Worm (Caenorhabditis elegans) whole organism, dauer: Measurements from ENCODE around the gene srx-28.

Experiments
- unc-62 ChIP-seq: sonication (generic microtip); optimal IDR thresholded peaks from 2 replicates; lab custom pipeline; 2017; ENCODE audit warnings: missing biosample characterization, missing genetic modification reagents, missing genetic modification characterization

Gene srx-28

DNA sequence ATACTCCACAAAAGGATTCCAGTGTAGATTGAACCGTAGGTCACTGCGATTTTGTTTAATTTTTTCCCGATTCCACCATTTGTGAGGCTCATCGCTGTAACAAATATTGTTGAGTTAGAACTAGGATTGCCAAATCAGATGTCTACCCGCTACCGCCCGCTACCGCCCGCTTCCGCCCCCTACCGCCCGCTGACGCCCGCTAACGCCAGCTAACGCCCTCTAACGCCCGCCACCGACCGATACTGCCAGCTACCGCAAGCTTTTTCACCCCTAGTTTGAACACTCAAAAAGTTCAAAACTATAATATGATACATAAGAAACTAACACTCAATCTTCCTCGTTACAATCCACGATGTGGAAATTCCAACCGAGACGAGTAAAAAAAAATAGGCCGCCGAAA, 1.4 kb upstream of the srx-28 start:
- no peak for TF ChIP-seq unc-62 (GFP tag; lab: Kevin White, UChicago)

- TF ChIP-seq unc-62 (GFP tag; lab: Kevin White, UChicago), result no peak
Measured at ce11 chrV:2753007-2753406, 4.1 kb downstream of the srx-28 start, which contains the start of gene srx-26. TSS of gene srx-26 (minus strand) at chrV:2753107.

- no peak for TF ChIP-seq unc-62 (GFP tag; lab: Kevin White, UChicago)
Measured at ce11 chrV:2750006-2750405, 7.1 kb downstream of the srx-28 start, which contains the start of gene srx-24. TSS of gene srx-24 (minus strand) at chrV:2750106.

ce11 chrV:2746404-2746803, 10.7 kb downstream of the srx-28 start:
- no peak for TF ChIP-seq unc-62 (GFP tag; lab: Kevin White, UChicago)

DNA sequence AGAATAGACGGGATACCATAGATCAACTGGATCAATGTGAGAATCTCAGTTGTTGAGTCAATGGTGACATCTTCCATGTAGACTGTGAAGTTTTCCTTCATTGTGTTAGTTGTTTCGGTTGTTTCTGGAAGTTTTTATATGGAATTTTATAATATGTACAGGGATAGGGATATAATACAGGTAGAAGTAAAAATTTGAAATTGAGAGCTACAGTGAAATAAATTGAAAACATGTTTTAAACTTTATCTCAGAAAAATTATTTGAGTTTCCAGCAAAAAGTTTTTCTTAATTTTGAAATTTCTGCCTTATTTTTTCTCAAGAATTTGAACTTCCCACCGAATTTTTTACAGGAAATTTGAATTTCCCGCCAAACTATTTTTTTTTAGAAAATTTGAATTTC, 14.8 kb downstream of the srx-28 start, which contains the start of gene srg-62:
TSS of gene srg-62 (minus strand) at position 101 of the 400 bp plus-strand sequence.
- TF ChIP-seq unc-62 (GFP tag; lab: Kevin White, UChicago), result no peak

ce11 chrV:2740228-2740627, 16.8 kb downstream of the srx-28 start, which contains the start of gene srg-61:
TSS of gene srg-61 (minus strand) at chrV:2740328.
- TF ChIP-seq unc-62 (GFP tag; lab: Kevin White, UChicago), result no peak

DNA sequence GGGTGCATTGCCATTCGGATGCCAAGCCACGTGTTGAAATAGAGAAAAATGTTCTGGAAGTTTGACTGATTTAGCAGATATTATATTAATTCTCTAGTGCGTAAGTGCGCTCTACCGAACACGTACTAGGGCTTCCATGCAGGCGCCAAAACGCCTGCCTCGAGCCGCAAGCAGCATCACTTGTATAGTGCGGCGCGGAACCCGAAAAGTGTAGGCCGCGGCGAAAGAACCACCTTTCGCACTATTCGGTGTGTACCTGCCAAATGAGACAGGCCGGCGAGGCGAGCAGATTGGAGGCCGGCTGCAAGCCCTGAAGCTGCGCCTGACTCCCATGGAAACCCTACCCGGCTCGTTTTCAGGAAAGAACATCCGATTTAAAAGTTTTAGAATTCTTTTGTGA, 17.5 kb downstream of the srx-28 start:
- no peak for TF ChIP-seq unc-62 (GFP tag; lab: Kevin White, UChicago)

DNA sequence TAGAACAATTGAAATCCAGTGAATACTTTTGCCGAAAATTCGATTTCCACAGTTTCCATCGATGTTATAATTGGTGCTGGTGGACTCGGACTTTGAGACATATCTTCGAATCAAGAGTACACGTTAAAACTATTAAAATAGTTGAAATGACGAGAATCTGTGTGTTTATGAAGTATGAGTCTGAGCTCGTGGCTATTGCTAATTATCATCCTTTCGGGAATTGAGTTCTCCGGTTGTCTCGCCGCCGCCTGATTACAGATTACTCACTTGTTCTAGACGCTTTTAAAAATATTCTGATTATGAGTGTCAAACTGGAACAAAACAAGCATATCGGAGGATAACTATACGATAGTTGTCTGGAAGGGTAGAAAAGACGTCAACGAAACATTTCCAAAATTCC, 18.9 kb downstream of the srx-28 start, which contains the start of gene srg-56:
TSS of gene srg-56 (minus strand) at position 101 of the 400 bp plus-strand sequence.
- no peak for TF ChIP-seq unc-62 (GFP tag; lab: Kevin White, UChicago)

DNA sequence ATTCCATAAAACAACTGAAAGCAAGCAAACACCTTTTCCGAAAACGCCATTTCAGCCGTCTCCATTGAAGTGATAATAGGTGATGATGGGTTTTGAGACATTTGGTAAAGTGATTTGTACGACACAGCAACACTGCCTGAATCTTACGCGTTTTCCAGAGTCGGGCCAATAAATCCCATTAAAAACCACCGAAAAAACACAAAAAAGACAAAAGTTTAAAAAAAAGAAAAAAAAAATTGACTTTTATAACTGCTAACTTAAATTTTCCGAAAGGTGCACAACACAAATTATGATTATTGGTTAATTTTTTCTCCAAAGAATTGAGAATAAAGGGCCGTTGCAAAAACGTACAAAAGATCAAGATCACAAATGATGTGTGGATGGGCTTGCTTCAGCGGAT, 22.7 kb downstream of the srx-28 start, which contains the start of gene srg-57:
TSS of gene srg-57 (minus strand) at position 101 of the 400 bp plus-strand sequence.
- TF ChIP-seq unc-62 (GFP tag; lab: Kevin White, UChicago), result no peak

DNA sequence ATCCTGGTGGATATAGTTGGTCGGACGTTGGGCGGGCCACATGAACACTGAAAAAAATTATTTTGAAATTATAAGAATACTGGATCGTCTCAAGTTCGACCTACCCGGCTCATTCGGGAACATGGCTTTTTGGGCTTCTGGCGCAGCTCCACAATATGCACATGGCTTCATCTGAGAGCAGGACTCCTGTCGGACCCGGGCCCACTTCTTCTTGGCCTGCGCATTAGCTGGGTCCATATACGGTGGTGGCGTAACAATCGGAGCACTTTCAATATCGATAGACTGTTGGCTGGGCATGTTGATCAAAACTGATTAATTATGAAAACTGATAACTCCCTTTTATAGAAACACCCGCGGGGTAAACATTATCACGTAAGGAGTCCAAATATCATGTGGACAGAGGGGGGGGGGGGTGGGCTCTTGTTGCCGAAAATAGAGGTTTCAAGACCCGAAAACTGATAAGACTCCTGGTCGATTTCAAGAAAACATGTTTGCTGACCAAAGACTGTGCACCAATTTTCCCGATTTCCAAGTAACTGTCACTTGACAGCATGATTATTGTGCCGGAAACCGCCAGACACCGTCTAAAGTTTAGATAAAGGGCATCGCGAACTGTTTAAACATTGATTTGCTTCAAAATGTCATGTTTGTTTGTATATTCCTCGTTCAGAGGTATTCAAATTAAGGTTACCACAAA, 26.1 kb downstream of the srx-28 start, which contains the start of gene dod-3:
TSS of gene dod-3 (minus strand) at position 315 of the 697 bp plus-strand sequence.
- no peak for TF ChIP-seq unc-62 (GFP tag; lab: Kevin White, UChicago)

ce11 chrV:2728236-2728635, 28.8 kb downstream of the srx-28 start, which contains the start of gene str-33:
TSS of gene str-33 (plus strand) at chrV:2728536.
- no peak for TF ChIP-seq unc-62 (GFP tag; lab: Kevin White, UChicago)

DNA sequence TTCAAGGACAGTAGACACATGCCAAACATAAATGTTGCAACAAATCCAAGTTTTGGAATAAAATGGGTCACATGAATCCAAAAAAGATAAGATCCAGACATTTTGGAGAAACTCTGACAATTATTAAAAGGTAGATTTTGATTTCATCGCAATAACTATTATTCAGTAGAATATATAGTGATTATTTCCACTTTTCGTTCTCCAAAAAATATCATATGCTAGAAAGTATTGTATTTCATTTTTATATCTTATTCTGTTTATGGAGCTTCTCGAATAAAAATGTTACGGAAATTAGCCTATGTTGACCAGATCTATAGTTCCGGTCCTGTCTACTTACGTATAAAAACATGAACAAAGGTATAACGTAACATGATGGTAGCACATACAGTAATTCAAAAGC, 30.0 kb downstream of the srx-28 start, which contains the start of gene str-13:
TSS of gene str-13 (minus strand) at position 101 of the 400 bp plus-strand sequence.
- TF ChIP-seq unc-62 (GFP tag; lab: Kevin White, UChicago), result no peak

DNA sequence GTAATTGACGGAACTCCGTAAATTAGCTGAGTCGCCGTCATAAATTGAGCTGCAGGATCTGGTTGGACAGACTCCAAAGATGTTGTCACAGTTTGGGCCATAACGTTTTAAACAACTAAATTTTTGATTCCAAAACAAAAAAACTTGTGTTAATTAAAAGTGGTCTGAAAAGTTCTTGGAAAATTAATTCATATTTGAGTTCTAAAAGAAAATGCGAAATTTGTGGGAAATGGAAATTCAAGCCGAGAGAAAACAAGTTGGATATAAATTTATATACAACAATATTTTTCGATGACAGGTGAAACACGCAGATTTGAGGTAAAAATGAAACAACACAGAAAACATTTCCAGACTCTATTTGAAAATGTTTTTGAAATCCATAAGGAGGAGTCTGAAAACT, 31.9 kb downstream of the srx-28 start, which contains the start of gene srg-59:
TSS of gene srg-59 (minus strand) at position 101 of the 400 bp plus-strand sequence.
- no peak for TF ChIP-seq unc-62 (GFP tag; lab: Kevin White, UChicago)

- TF ChIP-seq unc-62 (GFP tag; lab: Kevin White, UChicago), result no peak
Measured at ce11 chrV:2722555-2722954, 34.5 kb downstream of the srx-28 start, which contains the start of gene srg-60. TSS of gene srg-60 (minus strand) at chrV:2722655.

ce11 chrV:2720763-2721162, 36.3 kb downstream of the srx-28 start, which contains the start of gene srt-27:
TSS of gene srt-27 (minus strand) at chrV:2720863.
- no peak for TF ChIP-seq unc-62 (GFP tag; lab: Kevin White, UChicago)

- no peak for TF ChIP-seq unc-62 (GFP tag; lab: Kevin White, UChicago)
Measured at ce11 chrV:2718688-2719185, 38.3 kb downstream of the srx-28 start, which contains the start of gene srt-29. TSS of gene srt-29 (minus strand) at chrV:2719135.
